Fruit fly (Drosophila melanogaster): ENCODE data around the gene Eip75B.

Eip75B gene

dm6 chr3L:17912972-17913763, 151.3 kb downstream of the Eip75B start:
- TF ChIP-seq cic (GFP tag; optimal IDR thresholded peaks at IDR 0.05) (peak; percentile 67), tj (GFP tag; optimal IDR thresholded peaks at IDR 0.05) (no peak), kay (GFP tag; ENCODE audit: borderline replicate concordance) (peak; percentile 90), CG33017 (tag; optimal IDR thresholded peaks at IDR 0.05) (no peak)

- TF ChIP-seq cic (GFP tag; optimal IDR thresholded peaks at IDR 0.05) (no peak), CG14711 (tag; optimal IDR thresholded peaks at IDR 0.05) (peak; percentile 47), cnc (optimal IDR thresholded peaks at IDR 0.05) (no peak), CG5204 (GFP tag; optimal IDR thresholded peaks at IDR 0.05) (no peak), Crg-1 (GFP tag; optimal IDR thresholded peaks at IDR 0.05) (peak; percentile 48), bab1 (GFP tag; optimal IDR thresholded peaks at IDR 0.05) (peak; percentile 72), CG1620 (GFP tag; optimal IDR thresholded peaks at IDR 0.05) (peak; percentile 56), ovo (GFP tag; optimal IDR thresholded peaks at IDR 0.05) (no peak), Clk (GFP tag; optimal IDR thresholded peaks at IDR 0.05) (no peak), tj (GFP tag; optimal IDR thresholded peaks at IDR 0.05) (peak; percentile 41), CG12768 (GFP tag; optimal IDR thresholded peaks at IDR 0.05) (peak; percentile 50), pad (GFP tag; optimal IDR thresholded peaks at IDR 0.05) (peak; percentile 44), CG11617 (GFP tag; optimal IDR thresholded peaks at IDR 0.05) (peak; percentile 68), CG7045 (GFP tag; optimal IDR thresholded peaks at IDR 0.05) (peak; percentile 17), toe (GFP tag; optimal IDR thresholded peaks at IDR 0.05) (peak; percentile 33), Hr96 (GFP tag; optimal IDR thresholded peaks at IDR 0.05) (no peak), kay (GFP tag; ENCODE audit: borderline replicate concordance) (peak; percentile 93), CG33017 (tag; optimal IDR thresholded peaks at IDR 0.05) (peak; percentile 45), Mnt (GFP tag; optimal IDR thresholded peaks at IDR 0.05) (peak; percentile 65), CG7101 (tag; optimal IDR thresholded peaks at IDR 0.05) (peak; percentile 60)
These were observed 152.0 kb downstream of the Eip75B start, which contains the start of gene CG5290 for dm6 chr3L:17912448-17912847. TSS of gene CG5290 (minus strand) at chr3L:17912565.

DNA sequence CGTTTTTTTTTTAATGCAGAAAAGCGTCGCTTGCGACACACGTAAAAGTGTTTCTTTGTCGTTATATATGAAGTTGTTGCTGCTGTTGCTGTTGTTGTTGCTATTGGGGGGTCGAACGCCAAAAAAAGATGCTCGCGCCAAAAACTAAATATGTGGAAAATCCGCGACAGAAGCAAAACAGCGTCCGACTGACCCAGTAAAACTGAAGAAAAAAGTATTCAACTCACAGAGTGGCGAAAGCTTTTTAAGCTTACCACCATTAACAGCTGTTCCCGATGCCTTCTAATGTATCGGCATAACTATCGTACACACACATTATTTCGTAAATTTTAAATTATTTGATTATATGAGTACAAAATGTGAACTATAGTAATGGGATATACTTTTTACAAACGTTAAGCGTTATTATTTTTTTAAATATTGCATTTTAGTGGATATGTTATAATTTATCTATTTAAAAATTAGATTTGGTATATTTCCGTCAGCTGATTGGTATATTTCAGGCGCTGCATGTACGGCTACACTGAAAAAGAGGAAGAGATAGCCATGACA, 156.8 kb downstream of the Eip75B start, which contains the start of the genes Prestin and Wdr92:
Gene Prestin (minus strand): TSS at position 204 of the 552 bp plus-strand sequence.
Gene Wdr92 (plus strand): TSS at position 535 of the 552 bp plus-strand sequence.
- no peak for TF ChIP-seq ovo (GFP tag; optimal IDR thresholded peaks at IDR 0.05)
- no peak for TF ChIP-seq CG7045 (GFP tag; optimal IDR thresholded peaks at IDR 0.05)
- TF ChIP-seq toe (GFP tag; optimal IDR thresholded peaks at IDR 0.05): peak; percentile 8
- peak; percentile 16 for TF ChIP-seq CG33017 (tag; optimal IDR thresholded peaks at IDR 0.05)
- TF ChIP-seq cic (GFP tag; optimal IDR thresholded peaks at IDR 0.05): peak; percentile 68
- no peak for TF ChIP-seq cnc (optimal IDR thresholded peaks at IDR 0.05)
- TF ChIP-seq CG7101 (tag; optimal IDR thresholded peaks at IDR 0.05): peak; percentile 27
- no peak for TF ChIP-seq pad (GFP tag; optimal IDR thresholded peaks at IDR 0.05)
- no peak for TF ChIP-seq bab1 (GFP tag; optimal IDR thresholded peaks at IDR 0.05)
- TF ChIP-seq Mnt (GFP tag; optimal IDR thresholded peaks at IDR 0.05): peak; percentile 67
- peak; percentile 16 for TF ChIP-seq CG12768 (GFP tag; optimal IDR thresholded peaks at IDR 0.05)
- TF ChIP-seq Crg-1 (GFP tag; optimal IDR thresholded peaks at IDR 0.05): peak; percentile 42
- peak; percentile 40 for TF ChIP-seq CG11617 (GFP tag; optimal IDR thresholded peaks at IDR 0.05)
- peak; percentile 86 for TF ChIP-seq tj (GFP tag; optimal IDR thresholded peaks at IDR 0.05)
- no peak for TF ChIP-seq CG1620 (GFP tag; optimal IDR thresholded peaks at IDR 0.05)
- TF ChIP-seq Hr96 (GFP tag; optimal IDR thresholded peaks at IDR 0.05): no peak
- peak; percentile 42 for TF ChIP-seq CG14711 (tag; optimal IDR thresholded peaks at IDR 0.05)
- no peak for TF ChIP-seq Clk (GFP tag; optimal IDR thresholded peaks at IDR 0.05)
- peak; percentile 69 for TF ChIP-seq kay (GFP tag; ENCODE audit: borderline replicate concordance)
- TF ChIP-seq CG5204 (GFP tag; optimal IDR thresholded peaks at IDR 0.05): no peak

dm6 chr3L:17905761-17906160, 158.7 kb downstream of the Eip75B start:
- TF ChIP-seq CG11617 (GFP tag; optimal IDR thresholded peaks at IDR 0.05) (no peak), tj (GFP tag; optimal IDR thresholded peaks at IDR 0.05) (peak; percentile 95), pad (GFP tag; optimal IDR thresholded peaks at IDR 0.05) (peak; percentile 13), CG7101 (tag; optimal IDR thresholded peaks at IDR 0.05) (no peak), Clk (GFP tag; optimal IDR thresholded peaks at IDR 0.05) (no peak)

DNA sequence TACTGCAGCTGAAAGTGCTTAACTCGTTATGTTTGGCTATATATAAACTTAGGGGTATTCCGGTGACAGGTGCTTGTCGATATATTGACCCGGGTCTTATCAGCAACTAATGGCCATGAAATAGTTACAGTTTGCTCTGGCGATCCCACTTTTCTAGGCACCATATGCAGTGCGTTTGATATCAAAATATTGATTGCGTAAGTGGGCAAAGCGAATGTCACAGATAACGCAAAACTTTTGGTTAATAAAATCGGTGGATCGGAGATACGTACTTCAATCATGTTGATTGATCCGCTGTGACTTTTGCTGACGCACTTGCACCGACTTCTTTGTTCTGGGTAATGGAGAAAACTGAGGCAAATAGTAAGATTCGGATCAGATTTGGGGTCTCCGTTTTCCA, 159.9 kb downstream of the Eip75B start:
- TF ChIP-seq Crg-1 (GFP tag; optimal IDR thresholded peaks at IDR 0.05) (peak; percentile 27), CG7045 (GFP tag; optimal IDR thresholded peaks at IDR 0.05) (no peak)

- no peak for TF ChIP-seq CG33017 (tag; optimal IDR thresholded peaks at IDR 0.05)
- TF ChIP-seq tj (GFP tag; optimal IDR thresholded peaks at IDR 0.05): peak; percentile 59
- TF ChIP-seq Mnt (GFP tag; optimal IDR thresholded peaks at IDR 0.05): peak; percentile 10
- TF ChIP-seq cic (GFP tag; optimal IDR thresholded peaks at IDR 0.05): peak; percentile 59
These were observed 160.6 kb downstream of the Eip75B start for dm6 chr3L:17903813-17904416.

All from whole organism, adult.